Worm (Caenorhabditis elegans) whole organism, midembryonic: ENCODE results near the gene ttbk-5.

Source experiments
- T22C8.4 ChIP-seq: fragments of 200-800 bp; sonication (Bioruptor generic); IDR thresholded peaks from 2 replicates; pipeline ENCODE4 v1.3.6; 2022; ENCODE audit warnings: missing genetic modification characterization, missing compliant biosample characterization
- cog-1 ChIP-seq: sonication (generic microtip); optimal IDR thresholded peaks from 2 replicates; lab custom pipeline; 2016; ENCODE audit warnings: missing genetic modification characterization, missing compliant biosample characterization
- flt-1 ChIP-seq: fragments of 200-800 bp; sonication (Bioruptor generic); IDR thresholded peaks from 2 replicates; pipeline ENCODE4 v1.3.6; 2022; ENCODE audit warnings: missing genetic modification characterization, missing compliant biosample characterization
- klf-2 ChIP-seq: fragments of 200-800 bp; sonication (Bioruptor generic); conservative IDR thresholded peaks from 2 replicates; pipeline ENCODE4 v1.3.6; 2022; ENCODE audit warnings: missing genetic modification reagents, missing genetic modification characterization, missing compliant biosample characterization
- med-1 ChIP-seq: sonication (generic microtip); optimal IDR thresholded peaks from 2 replicates; lab custom pipeline; 2017; ENCODE audit warnings: missing genetic modification characterization, mild to moderate bottlenecking, missing compliant biosample characterization, antibody characterized with exemption, missing genetic modification reagents; ENCODE audit not compliant: insufficient read depth
- ref-1 ChIP-seq: fragments of 200-800 bp; sonication (Bioruptor generic); conservative IDR thresholded peaks from 2 replicates; pipeline ENCODE4 v1.3.6; 2022; ENCODE audit warnings: missing genetic modification reagents, missing genetic modification characterization, missing compliant biosample characterization
- tab-1 ChIP-seq: fragments of 200-800 bp; sonication (Bioruptor generic); IDR thresholded peaks from 2 replicates; pipeline ENCODE4 v1.3.6; 2022; ENCODE audit warnings: missing genetic modification characterization, missing compliant biosample characterization
- ztf-23 ChIP-seq: fragments of 200-800 bp; sonication (Bioruptor generic); IDR thresholded peaks from 2 replicates; pipeline ENCODE4 v1.3.6; 2022; ENCODE audit warnings: missing genetic modification reagents, missing genetic modification characterization, missing compliant biosample characterization
- ztf-29 ChIP-seq: fragments of 200-800 bp; sonication (Bioruptor generic); IDR thresholded peaks from 2 replicates; pipeline ENCODE4 v1.3.6; 2022; ENCODE audit warnings: missing genetic modification reagents, missing genetic modification characterization, missing compliant biosample characterization

ttbk-5 gene

DNA sequence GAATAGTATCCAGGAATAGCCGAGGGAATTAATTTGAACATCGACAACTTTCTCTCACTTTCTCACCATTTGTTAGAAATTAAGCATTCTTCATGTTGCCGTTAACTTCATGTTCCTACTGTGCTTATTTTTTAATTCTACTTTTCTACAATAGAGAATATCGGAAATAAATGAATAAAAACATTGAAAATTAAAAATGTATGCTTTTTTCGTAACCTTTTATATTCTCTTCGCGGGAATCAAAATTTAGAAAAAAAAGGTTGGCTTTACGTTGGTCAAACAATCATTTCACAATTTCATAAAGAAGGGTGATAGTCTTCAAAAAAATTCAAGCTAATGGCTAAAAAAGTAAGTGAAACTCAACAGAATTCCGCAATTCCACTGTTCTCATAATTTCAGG lies 14.6 kb upstream of the ttbk-5 start, which contains the start of gene W01B6.5:
W01B6.5 (plus strand) TSS at position 301 of the 400 bp plus-strand sequence.
- no peak for TF ChIP-seq T22C8.4

DNA sequence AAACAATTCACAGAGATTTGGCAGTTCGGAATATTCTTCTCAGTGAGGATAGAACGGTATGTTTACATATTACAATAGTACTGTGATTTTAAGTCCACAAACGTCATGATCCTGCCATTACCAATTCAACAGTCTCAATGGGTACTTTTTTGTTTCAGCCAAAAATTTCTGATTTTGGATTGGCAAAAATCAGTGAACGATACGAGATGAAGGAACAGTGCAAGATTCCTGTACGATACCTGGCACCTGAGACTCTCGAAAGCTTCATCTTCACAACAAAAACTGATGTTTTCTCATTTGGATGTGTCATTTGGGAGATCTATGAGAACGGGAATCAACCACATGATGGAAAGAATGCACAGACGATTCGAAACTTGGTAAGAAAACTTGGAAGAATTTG lies 12.5 kb upstream of the ttbk-5 start:
- no peak for TF ChIP-seq tab-1 (GFP tag; lab: Robert Waterston, UW)
- TF ChIP-seq ref-1 (GFP tag; lab: Robert Waterston, UW) = no peak
- TF ChIP-seq med-1 = no peak
- TF ChIP-seq ztf-29 (GFP tag; lab: Robert Waterston, UW) = no peak
- no peak for TF ChIP-seq flt-1 (GFP tag; lab: Robert Waterston, UW)
- TF ChIP-seq cog-1 (tag; lab: Kevin White, UChicago) = no peak

ce11 chrIV:10080816-10081215 lies 9.6 kb upstream of the ttbk-5 start, which contains the start of gene W01B6.6:
W01B6.6 (plus strand) TSS chrIV:10081116.
- TF ChIP-seq cog-1 (tag; lab: Kevin White, UChicago) (no peak), tab-1 (GFP tag; lab: Robert Waterston, UW) (no peak), ztf-29 (GFP tag; lab: Robert Waterston, UW) (no peak), med-1 (no peak), klf-2 (GFP tag; lab: Robert Waterston, UW) (no peak), T22C8.4 (no peak), ztf-23 (GFP tag; lab: Robert Waterston, UW) (no peak), ref-1 (GFP tag; lab: Robert Waterston, UW) (no peak), flt-1 (GFP tag; lab: Robert Waterston, UW) (no peak)

- TF ChIP-seq flt-1 (GFP tag; lab: Robert Waterston, UW) = no peak
- no peak for TF ChIP-seq T22C8.4
- no peak for TF ChIP-seq tab-1 (GFP tag; lab: Robert Waterston, UW)
- no peak for TF ChIP-seq cog-1 (tag; lab: Kevin White, UChicago)
- no peak for TF ChIP-seq ztf-23 (GFP tag; lab: Robert Waterston, UW)
- no peak for TF ChIP-seq ref-1 (GFP tag; lab: Robert Waterston, UW)
- TF ChIP-seq med-1 = no peak
- no peak for TF ChIP-seq klf-2 (GFP tag; lab: Robert Waterston, UW)
- no peak for TF ChIP-seq ztf-29 (GFP tag; lab: Robert Waterston, UW)
These were observed 6.0 kb upstream of the ttbk-5 start, which contains the start of gene W01B6.8 for ce11 chrIV:10084323-10084959. W01B6.8 (minus strand) TSS chrIV:10084373.

DNA sequence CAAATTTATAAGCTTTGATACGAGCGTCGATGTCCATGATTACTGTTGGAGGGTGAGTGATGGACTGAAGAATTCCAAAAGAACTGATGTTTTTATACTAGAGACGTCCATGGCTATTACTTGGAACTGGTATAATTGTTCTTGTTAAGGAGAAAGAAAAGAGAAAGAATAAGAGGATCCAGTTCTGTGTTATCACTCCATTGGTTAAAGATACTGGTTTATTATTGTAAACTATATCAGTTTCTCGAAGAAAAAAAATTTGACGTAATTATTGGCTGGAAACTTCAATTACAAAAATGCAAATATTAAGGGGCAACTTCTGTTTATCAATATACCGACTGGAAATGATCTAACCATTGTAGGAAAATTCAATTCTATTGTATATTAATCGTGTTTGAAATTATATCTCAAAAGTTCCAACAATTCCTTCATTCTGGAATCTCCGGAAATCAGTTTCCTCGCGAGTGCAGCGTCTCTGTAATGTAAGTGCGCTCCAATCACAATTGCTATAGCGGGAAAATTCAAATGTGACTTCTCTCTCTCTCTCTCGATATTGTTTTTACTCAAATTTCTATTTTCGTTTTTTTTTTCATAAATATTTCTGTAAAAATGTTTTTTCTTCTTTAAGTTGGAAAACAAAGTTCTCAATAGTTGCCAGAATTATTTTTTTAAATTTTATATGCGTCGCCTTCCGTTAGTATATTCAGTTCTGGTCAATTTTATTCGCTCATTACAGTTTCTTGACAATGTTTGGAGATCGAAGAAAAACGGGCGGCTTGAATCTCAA lies 4.9 kb upstream of the ttbk-5 start, which contains the start of the genes col-2 and ndc-80:
col-2 (minus strand) TSS at position 51 of the 787 bp plus-strand sequence.
ndc-80 (plus strand) TSS at position 737 of the 787 bp plus-strand sequence.
- peak; percentile 61; the same call in 1 of the 2 replicates for TF ChIP-seq flt-1 (GFP tag; lab: Robert Waterston, UW)
- no peak for TF ChIP-seq cog-1 (tag; lab: Kevin White, UChicago)

DNA sequence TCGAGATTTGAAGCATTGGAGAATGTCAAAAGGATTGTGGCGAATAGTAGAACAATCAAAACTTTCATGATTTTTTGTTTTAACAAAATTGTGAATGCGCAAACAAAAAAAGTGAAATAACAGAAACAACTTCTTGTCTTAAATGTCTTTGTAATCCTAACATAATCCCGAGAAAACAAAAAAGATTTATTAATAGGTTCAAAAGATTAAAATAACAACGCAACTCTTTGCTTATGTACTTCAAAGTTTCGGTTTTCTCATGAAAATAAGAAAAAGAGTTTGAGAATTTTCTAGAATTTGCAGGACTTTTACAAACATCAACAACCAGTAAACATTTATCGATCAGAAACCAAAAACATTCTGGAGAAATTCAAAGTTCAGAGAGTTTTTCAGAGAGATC lies 681 bp upstream of the ttbk-5 start, which contains the start of gene ttr-39:
ttr-39 (minus strand) TSS at position 101 of the 400 bp plus-strand sequence.
- TF ChIP-seq med-1 (no peak), flt-1 (GFP tag; lab: Robert Waterston, UW) (no peak), ztf-23 (GFP tag; lab: Robert Waterston, UW) (no peak), klf-2 (GFP tag; lab: Robert Waterston, UW) (no peak), ztf-29 (GFP tag; lab: Robert Waterston, UW) (no peak), T22C8.4 (no peak), ref-1 (GFP tag; lab: Robert Waterston, UW) (no peak), cog-1 (tag; lab: Kevin White, UChicago) (no peak), tab-1 (GFP tag; lab: Robert Waterston, UW) (no peak)

ce11 chrIV:10095171-10095570 lies 4.7 kb downstream of the ttbk-5 start, which contains the start of the genes C04G2.5 and msp-36:
C04G2.5 (minus strand) TSS chrIV:10095271.
msp-36 (plus strand) TSS chrIV:10095433.
- TF ChIP-seq ref-1 (GFP tag; lab: Robert Waterston, UW) (no peak), T22C8.4 (no peak), ztf-23 (GFP tag; lab: Robert Waterston, UW) (no peak), ztf-29 (GFP tag; lab: Robert Waterston, UW) (no peak), klf-2 (GFP tag; lab: Robert Waterston, UW) (no peak), cog-1 (tag; lab: Kevin White, UChicago) (no peak), med-1 (no peak)

DNA sequence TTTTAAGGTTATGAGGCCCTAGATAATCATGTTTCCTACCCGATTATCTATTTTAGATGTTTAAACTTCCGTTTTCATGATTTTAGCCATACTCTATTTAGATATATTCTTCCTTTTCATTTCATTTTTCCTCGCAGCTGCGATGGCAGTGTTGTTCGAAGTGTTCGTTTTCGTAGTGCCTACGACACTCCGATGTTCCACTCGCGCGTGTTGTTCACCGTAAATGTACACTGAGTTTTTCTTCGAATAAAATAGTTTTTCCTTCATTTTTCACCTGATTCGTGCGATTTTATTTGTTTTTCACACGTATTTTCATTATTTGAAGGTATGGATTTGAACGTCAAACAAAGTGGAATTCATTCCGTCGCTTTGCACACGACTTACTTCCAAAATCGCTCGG lies 6.4 kb downstream of the ttbk-5 start, which contains the start of gene dis-3:
dis-3 (plus strand) TSS at position 322 of the 400 bp plus-strand sequence.
- TF ChIP-seq cog-1 (tag; lab: Kevin White, UChicago) (no peak), ref-1 (GFP tag; lab: Robert Waterston, UW) (no peak), med-1 (no peak)

DNA sequence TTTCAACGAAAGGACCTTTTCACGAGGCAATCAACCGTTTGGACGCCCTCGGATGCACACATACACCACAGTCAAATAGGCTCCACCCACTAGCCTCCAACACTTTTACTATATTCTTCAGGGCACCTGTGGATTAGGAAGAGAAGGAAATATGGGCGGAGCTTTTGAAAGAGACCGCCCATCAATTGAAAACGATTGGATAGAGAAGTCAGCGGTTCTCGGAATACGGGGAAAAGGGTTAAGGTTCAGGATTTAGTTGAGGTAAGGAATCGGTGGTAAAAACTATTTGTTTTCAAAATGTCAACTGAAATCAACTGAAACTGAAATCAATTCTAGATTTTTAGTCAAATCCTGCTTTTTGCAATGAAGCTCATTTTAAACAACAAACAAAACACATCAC lies 20.0 kb downstream of the ttbk-5 start, which contains the start of gene egl-38:
egl-38 (minus strand) TSS at position 101 of the 400 bp plus-strand sequence.
- TF ChIP-seq med-1 (no peak), ztf-23 (GFP tag; lab: Robert Waterston, UW) (no peak), tab-1 (GFP tag; lab: Robert Waterston, UW) (no peak), klf-2 (GFP tag; lab: Robert Waterston, UW) (no peak), flt-1 (GFP tag; lab: Robert Waterston, UW) (no peak)

ce11 chrIV:10110870-10111269 lies 20.4 kb downstream of the ttbk-5 start:
- TF ChIP-seq T22C8.4 = no peak
- no peak for TF ChIP-seq cog-1 (tag; lab: Kevin White, UChicago)
- no peak for TF ChIP-seq flt-1 (GFP tag; lab: Robert Waterston, UW)
- no peak for TF ChIP-seq tab-1 (GFP tag; lab: Robert Waterston, UW)
- TF ChIP-seq klf-2 (GFP tag; lab: Robert Waterston, UW) = no peak
- TF ChIP-seq ztf-29 (GFP tag; lab: Robert Waterston, UW) = no peak
- TF ChIP-seq ztf-23 (GFP tag; lab: Robert Waterston, UW) = no peak
- no peak for TF ChIP-seq med-1
- no peak for TF ChIP-seq ref-1 (GFP tag; lab: Robert Waterston, UW)
